Fruit fly (Drosophila melanogaster) whole organism, prepupa: ENCODE data around the gene CG31161.

Experiments
- Blimp-1 ChIP-seq: fragments of 200-800 bp; sonication (Bioruptor generic); optimal IDR thresholded peaks from 3 replicates; lab custom pipeline; 2017; ENCODE audit warnings: missing biosample characterization, missing genetic modification characterization, mild to moderate bottlenecking, moderate library complexity, missing genetic modification reagents
- CG10631 ChIP-seq: fragments of 200-800 bp; sonication (Bioruptor generic); optimal IDR thresholded peaks from 2 replicates; lab custom pipeline; 2016; ENCODE audit warnings: missing biosample characterization, missing genetic modification characterization
- CG11294 ChIP-seq: fragments of 200-800 bp; sonication (Bioruptor generic); IDR thresholded peaks from 2 replicates; pipeline ENCODE4 v1.3.6; 2022; ENCODE audit warnings: missing biosample characterization, missing genetic modification characterization
- CG11762 ChIP-seq: fragments of 200-800 bp; sonication (Bioruptor generic); optimal IDR thresholded peaks from 3 replicates; lab custom pipeline; 2016; ENCODE audit warnings: missing biosample characterization, missing genetic modification characterization; ENCODE audit not compliant: insufficient read depth
- CG11902 ChIP-seq: fragments of 200-800 bp; sonication (Bioruptor generic); optimal IDR thresholded peaks from 3 replicates; lab custom pipeline; 2016; ENCODE audit warnings: missing biosample characterization, missing genetic modification characterization
- CG15336 ChIP-seq: fragments of 200-800 bp; sonication (Bioruptor generic); IDR thresholded peaks from 2 replicates; pipeline ENCODE4 v1.3.6; 2022; ENCODE audit warnings: missing biosample characterization, missing genetic modification characterization
- CG1621 ChIP-seq: fragments of 200-800 bp; sonication (Bioruptor generic); optimal IDR thresholded peaks from 3 replicates; lab custom pipeline; 2018; ENCODE audit warnings: missing biosample characterization, mild to moderate bottlenecking, missing genetic modification characterization
- CG16779 ChIP-seq: fragments of 200-800 bp; sonication (Bioruptor generic); optimal IDR thresholded peaks from 3 replicates; lab custom pipeline; 2017; ENCODE audit warnings: missing biosample characterization, mild to moderate bottlenecking, missing genetic modification characterization
- CG31627 ChIP-seq: fragments of 200-800 bp; sonication (Bioruptor generic); optimal IDR thresholded peaks from 3 replicates; lab custom pipeline; 2016; ENCODE audit warnings: missing biosample characterization, missing genetic modification characterization
- CG3919 ChIP-seq: fragments of 200-800 bp; sonication (Bioruptor generic); optimal IDR thresholded peaks from 3 replicates; lab custom pipeline; 2016; ENCODE audit warnings: missing biosample characterization, missing genetic modification characterization
- CG4318 ChIP-seq: fragments of 200-800 bp; sonication (Bioruptor generic); optimal IDR thresholded peaks from 3 replicates; lab custom pipeline; 2017; ENCODE audit warnings: missing biosample characterization, mild to moderate bottlenecking, missing genetic modification characterization
- CG6792 ChIP-seq: fragments of 200-800 bp; sonication (Bioruptor generic); optimal IDR thresholded peaks from 3 replicates; lab custom pipeline; 2016; ENCODE audit warnings: missing biosample characterization, missing genetic modification characterization
- CG6808 ChIP-seq: fragments of 200-800 bp; sonication (Bioruptor generic); optimal IDR thresholded peaks from 3 replicates; lab custom pipeline; 2017; ENCODE audit warnings: missing biosample characterization, missing genetic modification characterization, mild to moderate bottlenecking, moderate library complexity, missing genetic modification reagents
- CG7368 ChIP-seq: fragments of 200-800 bp; sonication (Bioruptor generic); optimal IDR thresholded peaks from 3 replicates; lab custom pipeline; 2016; ENCODE audit warnings: missing biosample characterization, missing genetic modification characterization
- CG8119 ChIP-seq: fragments of 200-800 bp; sonication (Bioruptor generic); IDR thresholded peaks from 3 replicates; pipeline ENCODE4 v1.3.6; 2022; ENCODE audit warnings: missing biosample characterization, missing genetic modification characterization
- CG9139 ChIP-seq: fragments of 200-800 bp; sonication (Bioruptor generic); optimal IDR thresholded peaks from 3 replicates; lab custom pipeline; 2017; ENCODE audit warnings: missing biosample characterization, mild to moderate bottlenecking, missing genetic modification characterization
- Eip75B ChIP-seq: fragments of 200-800 bp; sonication (Bioruptor generic); optimal IDR thresholded peaks from 3 replicates; lab custom pipeline; 2016; ENCODE audit warnings: missing biosample characterization, missing genetic modification characterization
- Eip78C ChIP-seq: fragments of 200-800 bp; sonication (Bioruptor generic); peaks from one replicate; lab custom pipeline; 2016; ENCODE audit warnings: missing biosample characterization, missing genetic modification characterization
- Eip93F ChIP-seq: fragments of 200-800 bp; sonication (Bioruptor generic); optimal IDR thresholded peaks from 2 replicates; lab custom pipeline; 2016; ENCODE audit warnings: missing biosample characterization, mild to moderate bottlenecking, missing genetic modification characterization
- Ets21C ChIP-seq: fragments of 200-800 bp; sonication (Bioruptor generic); optimal IDR thresholded peaks from 3 replicates; lab custom pipeline; 2016; ENCODE audit warnings: missing biosample characterization, missing genetic modification characterization
- Gug ChIP-seq: fragments of 200-800 bp; sonication (Bioruptor generic); IDR thresholded peaks from 2 replicates; pipeline ENCODE4 v1.3.6; 2022; ENCODE audit warnings: missing biosample characterization, missing genetic modification characterization
- Hr38 ChIP-seq: sonication (Bioruptor generic); optimal IDR thresholded peaks from 2 replicates; lab custom pipeline; 2016; ENCODE audit warnings: missing biosample characterization, missing genetic modification characterization
- Hr39 ChIP-seq: fragments of 200-800 bp; sonication (Bioruptor generic); optimal IDR thresholded peaks from 2 replicates; lab custom pipeline; 2016; ENCODE audit warnings: missing biosample characterization, missing genetic modification characterization
- Hr4 ChIP-seq: fragments of 200-800 bp; sonication (Bioruptor generic); optimal IDR thresholded peaks from 3 replicates; lab custom pipeline; 2016; ENCODE audit warnings: missing biosample characterization, missing genetic modification characterization
- Lpt ChIP-seq: fragments of 200-800 bp; sonication (Bioruptor generic); optimal IDR thresholded peaks from 3 replicates; lab custom pipeline; 2016; ENCODE audit warnings: missing biosample characterization, missing genetic modification characterization
- Met ChIP-seq: fragments of 200-800 bp; sonication (Bioruptor generic); optimal IDR thresholded peaks from 3 replicates; lab custom pipeline; 2016; ENCODE audit warnings: missing biosample characterization, missing genetic modification characterization
- Smox ChIP-seq: fragments of 200-800 bp; sonication (Bioruptor generic); optimal IDR thresholded peaks from 3 replicates; lab custom pipeline; 2016; ENCODE audit warnings: missing biosample characterization, missing genetic modification characterization
- Sox102F ChIP-seq: fragments of 200-800 bp; sonication (Bioruptor generic); optimal IDR thresholded peaks from 2 replicates; lab custom pipeline; 2016; ENCODE audit warnings: missing biosample characterization, mild to moderate bottlenecking, missing genetic modification characterization
- Sox14 ChIP-seq: fragments of 200-800 bp; sonication (Bioruptor generic); optimal IDR thresholded peaks from 3 replicates; lab custom pipeline; 2016; ENCODE audit warnings: missing biosample characterization, missing genetic modification characterization
- achi ChIP-seq: fragments of 200-800 bp; sonication (Bioruptor generic); optimal IDR thresholded peaks from 3 replicates; lab custom pipeline; 2016; ENCODE audit warnings: missing biosample characterization, missing genetic modification characterization
- acj6 ChIP-seq: fragments of 200-800 bp; sonication (Bioruptor generic); optimal IDR thresholded peaks from 3 replicates; lab custom pipeline; 2016; ENCODE audit warnings: missing biosample characterization, missing genetic modification characterization
- dac ChIP-seq: fragments of 200-800 bp; sonication (Bioruptor generic); optimal IDR thresholded peaks from 2 replicates; lab custom pipeline; 2017; ENCODE audit warnings: missing biosample characterization, mild to moderate bottlenecking, missing genetic modification characterization
- dsx ChIP-seq: fragments of 200-800 bp; optimal IDR thresholded peaks from 3 replicates; lab custom pipeline; 2019; ENCODE audit warnings: missing biosample characterization, mild to moderate bottlenecking, missing genetic modification characterization, moderate library complexity; ENCODE audit not compliant: poor library complexity, severe bottlenecking
- eg ChIP-seq: fragments of 200-800 bp; sonication (Bioruptor generic); IDR thresholded peaks from 3 replicates; pipeline ENCODE4 v1.3.6; 2022; ENCODE audit warnings: missing biosample characterization, missing genetic modification characterization
- esn ChIP-seq: fragments of 200-800 bp; sonication (Bioruptor generic); optimal IDR thresholded peaks from 2 replicates; lab custom pipeline; 2016; ENCODE audit warnings: missing biosample characterization, mild to moderate bottlenecking, missing genetic modification characterization, moderate library complexity
- fd59A ChIP-seq: fragments of 200-800 bp; sonication (Bioruptor generic); optimal IDR thresholded peaks from 2 replicates; lab custom pipeline; 2017; ENCODE audit warnings: missing biosample characterization, mild to moderate bottlenecking, missing genetic modification characterization, missing genetic modification reagents
- fd85E ChIP-seq: fragments of 200-800 bp; sonication (Bioruptor generic); optimal IDR thresholded peaks from 3 replicates; lab custom pipeline; 2016; ENCODE audit warnings: missing biosample characterization, missing genetic modification characterization
- fkh ChIP-seq: fragments of 200-800 bp; sonication (Bioruptor generic); optimal IDR thresholded peaks from 3 replicates; lab custom pipeline; 2017; ENCODE audit warnings: missing biosample characterization, mild to moderate bottlenecking, missing genetic modification characterization, moderate library complexity
- lz ChIP-seq: fragments of 200-800 bp; sonication (Bioruptor generic); optimal IDR thresholded peaks from 3 replicates; lab custom pipeline; 2016; ENCODE audit warnings: missing biosample characterization, missing genetic modification characterization
- net ChIP-seq: fragments of 200-800 bp; sonication (Bioruptor generic); optimal IDR thresholded peaks from 3 replicates; lab custom pipeline; 2016; ENCODE audit warnings: missing biosample characterization, missing genetic modification characterization
- pdm3 ChIP-seq: fragments of 200-800 bp; sonication (Bioruptor generic); optimal IDR thresholded peaks from 3 replicates; lab custom pipeline; 2016; ENCODE audit warnings: missing biosample characterization, missing genetic modification characterization
- ss ChIP-seq, 2 experiments: fragments of 200-800 bp; sonication (Bioruptor generic); optimal IDR thresholded peaks; 2 replicates in 1 of 2; 3 replicates in 1 of 2; lab custom pipeline; 2017 to 2018; ENCODE audit warnings: mild to moderate bottlenecking in 2 of 2, missing biosample characterization in 2 of 2, missing genetic modification characterization in 2 of 2, moderate library complexity in 1 of 2
- svp ChIP-seq: fragments of 200-800 bp; sonication (Bioruptor generic); peaks from one replicate; lab custom pipeline; 2016; ENCODE audit warnings: missing biosample characterization, missing genetic modification characterization
- topi ChIP-seq: fragments of 200-800 bp; sonication (Bioruptor generic); optimal IDR thresholded peaks from 3 replicates; lab custom pipeline; 2016; ENCODE audit warnings: missing biosample characterization, missing genetic modification characterization
- vri ChIP-seq: fragments of 200-800 bp; sonication (Bioruptor generic); optimal IDR thresholded peaks from 3 replicates; lab custom pipeline; 2016; ENCODE audit warnings: missing biosample characterization, mild to moderate bottlenecking, missing genetic modification characterization

CG31161 gene

DNA sequence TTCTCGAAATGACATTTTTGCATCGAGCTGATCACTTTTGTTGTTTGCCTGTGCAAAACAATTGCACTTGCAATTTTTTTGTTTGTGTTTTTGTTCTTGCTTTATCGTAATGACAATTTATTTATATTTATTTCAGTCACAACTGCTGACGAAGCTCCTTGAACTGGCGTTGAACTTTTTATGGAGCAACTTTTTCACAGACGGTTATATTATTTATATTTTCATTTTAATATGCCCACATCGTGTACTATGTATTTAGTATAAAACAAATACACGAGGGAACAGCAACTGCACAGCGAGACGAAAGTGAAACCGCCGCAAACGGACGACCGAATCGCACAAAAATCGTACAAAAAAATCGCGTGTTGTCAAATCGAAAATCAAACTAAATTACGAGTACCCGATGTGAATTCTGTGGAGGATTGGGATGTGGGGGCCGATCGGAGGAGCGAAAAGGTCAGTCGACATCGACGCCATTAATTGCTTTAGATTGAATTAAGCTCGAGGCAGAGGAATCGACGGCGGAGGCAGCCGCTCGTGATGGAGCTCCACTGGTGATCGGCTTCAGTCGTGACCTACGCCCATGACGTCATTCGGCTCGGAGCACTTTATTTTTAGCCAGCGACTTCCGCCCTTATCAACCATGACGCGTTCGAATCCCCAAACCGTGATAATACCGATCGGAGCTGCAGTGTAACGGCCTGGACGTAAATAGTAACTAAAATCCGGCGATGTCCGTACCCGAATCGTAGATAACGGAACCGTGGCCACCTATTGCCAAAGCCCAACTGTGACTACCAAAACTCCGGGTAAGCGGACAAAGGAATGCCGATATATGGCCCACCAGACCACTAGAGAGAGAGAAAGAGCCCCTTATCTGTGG lies 19.6 kb downstream of the CG31161 start:
- no peak for TF ChIP-seq Lpt (GFP tag; lab: Kevin White, UChicago)
- TF ChIP-seq Hr39: no peak
- no peak for TF ChIP-seq CG11294 (GFP tag; lab: Robert Waterston, UW)
- no peak for TF ChIP-seq CG7368 (GFP tag; lab: Kevin White, UChicago)
- TF ChIP-seq vri (GFP tag; lab: Kevin White, UChicago): peak; percentile 37
- TF ChIP-seq ss (GFP tag; optimal IDR thresholded peaks at IDR 0.05; lab: Kevin White, UChicago): peak in 1 of 2 experiments; percentile 10
- peak; percentile 99 for TF ChIP-seq svp (GFP tag; lab: Kevin White, UChicago)
- peak; percentile 32 for TF ChIP-seq esn
- peak; percentile 5 for TF ChIP-seq Ets21C (GFP tag; lab: Kevin White, UChicago)
- TF ChIP-seq CG4318: no peak
- peak; percentile 69 for TF ChIP-seq Eip78C (GFP tag; lab: Kevin White, UChicago)
- TF ChIP-seq CG8119 (GFP tag; lab: Robert Waterston, UW): no peak
- TF ChIP-seq CG6792: no peak
- no peak for TF ChIP-seq Gug (GFP tag; lab: Robert Waterston, UW)
- TF ChIP-seq net (GFP tag; lab: Kevin White, UChicago): no peak
- TF ChIP-seq Eip75B: no peak
- no peak for TF ChIP-seq fd59A (GFP tag; lab: Kevin White, UChicago)
- no peak for TF ChIP-seq Hr4 (GFP tag; lab: Kevin White, UChicago)
- no peak for TF ChIP-seq CG31627 (GFP tag; lab: Kevin White, UChicago)
- no peak for TF ChIP-seq CG9139 (GFP tag; lab: Kevin White, UChicago)
- peak; percentile 25 for TF ChIP-seq Met (GFP tag; lab: Kevin White, UChicago)
- no peak for TF ChIP-seq Blimp-1 (GFP tag; lab: Kevin White, UChicago)
- peak; percentile 78 for TF ChIP-seq Eip93F (GFP tag; lab: Kevin White, UChicago)
- TF ChIP-seq achi: no peak
- peak; percentile 22 for TF ChIP-seq Sox102F
- TF ChIP-seq Sox14 (GFP tag; lab: Kevin White, UChicago): no peak
- TF ChIP-seq Smox (GFP tag; lab: Kevin White, UChicago): peak; percentile 12

DNA sequence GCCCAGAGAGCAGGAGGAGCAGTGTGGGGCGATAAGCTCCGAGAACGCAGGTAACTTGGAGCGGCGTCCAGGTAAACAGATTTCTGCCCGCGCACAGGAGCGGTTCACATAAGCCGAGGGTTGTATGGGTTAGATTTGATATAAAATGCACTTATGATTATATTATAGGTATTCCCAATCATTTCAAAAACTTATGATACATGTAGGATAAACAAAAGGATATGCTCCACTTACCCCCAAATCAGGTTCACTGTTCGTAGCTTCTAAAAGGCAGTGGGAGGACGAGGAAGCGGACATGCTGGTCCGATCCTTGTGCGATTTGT lies 20.2 kb downstream of the CG31161 start:
- TF ChIP-seq CG11762 (GFP tag; lab: Kevin White, UChicago) (no peak), Hr38 (GFP tag; lab: Kevin White, UChicago) (no peak), CG31627 (GFP tag; lab: Kevin White, UChicago) (peak; percentile 30), vri (GFP tag; lab: Kevin White, UChicago) (no peak), Sox14 (GFP tag; lab: Kevin White, UChicago) (peak; percentile 74), CG6808 (GFP tag; lab: Kevin White, UChicago) (no peak), Hr39 (peak; percentile 30), svp (GFP tag; lab: Kevin White, UChicago) (no peak), dsx (GFP tag; lab: Kevin White, UChicago) (no peak), Met (GFP tag; lab: Kevin White, UChicago) (peak; percentile 35), Smox (GFP tag; lab: Kevin White, UChicago) (peak; percentile 30), CG11294 (GFP tag; lab: Robert Waterston, UW) (no peak), Eip75B (no peak), Sox102F (no peak), ss (GFP tag; optimal IDR thresholded peaks at IDR 0.05; lab: Kevin White, UChicago) (no peak), eg (GFP tag; lab: Robert Waterston, UW) (no peak), fkh (peak; percentile 12), net (GFP tag; lab: Kevin White, UChicago) (no peak), pdm3 (GFP tag; lab: Kevin White, UChicago) (no peak), achi (no peak), acj6 (no peak), esn (peak; percentile 4), CG1621 (tag; lab: Kevin White, UChicago) (no peak), CG15336 (no peak), CG11902 (GFP tag; lab: Kevin White, UChicago) (peak; percentile 63), CG6792 (no peak), CG4318 (no peak), CG7368 (GFP tag; lab: Kevin White, UChicago) (no peak), fd85E (GFP tag; lab: Kevin White, UChicago) (no peak), Lpt (GFP tag; lab: Kevin White, UChicago) (no peak), CG16779 (tag; lab: Kevin White, UChicago) (no peak), dac (GFP tag; lab: Kevin White, UChicago) (no peak), CG10631 (GFP tag; lab: Kevin White, UChicago) (no peak), topi (GFP tag; lab: Kevin White, UChicago) (peak; percentile 16), CG3919 (no peak), CG9139 (GFP tag; lab: Kevin White, UChicago) (no peak), lz (GFP tag; lab: Kevin White, UChicago) (peak; percentile 10)
